Fruit fly (Drosophila melanogaster): Measurements from ENCODE around the gene KrT95D.

KrT95D gene

DNA sequence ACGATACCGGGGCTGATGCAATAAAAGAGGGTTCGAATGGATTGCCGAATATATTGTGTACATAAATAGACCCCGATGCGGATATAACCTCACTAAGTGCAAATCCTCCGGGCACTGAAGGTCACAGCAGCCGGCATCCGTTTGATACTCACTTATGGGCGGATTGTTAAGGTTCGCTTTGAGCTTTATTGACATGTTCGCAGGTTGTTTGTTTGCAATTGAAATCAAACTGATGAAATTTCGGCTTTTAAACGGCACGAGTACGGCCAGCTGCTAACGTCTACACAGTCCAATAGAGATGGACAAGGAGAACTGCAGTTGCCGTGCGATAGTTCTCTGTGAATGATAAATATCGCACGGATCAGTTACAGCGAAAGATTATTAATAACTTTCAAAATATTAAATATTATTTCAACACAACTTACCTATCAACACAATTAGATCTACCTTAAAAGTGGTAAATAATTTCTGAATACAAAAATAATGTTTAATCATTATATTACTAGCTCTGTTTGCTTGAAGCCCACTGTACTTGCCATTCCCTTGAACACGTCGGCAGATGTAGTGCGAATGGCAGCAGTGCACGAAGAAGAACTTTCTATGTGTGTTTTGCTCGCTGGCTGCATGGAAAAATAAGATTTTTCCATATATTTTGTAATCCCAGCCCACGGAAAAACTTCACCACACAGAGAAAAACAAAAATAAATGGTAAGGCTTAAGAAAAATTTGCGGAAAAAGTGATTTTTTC is 73.4 kb downstream of the KrT95D start, which contains the start of the genes GluProRS and AP-1sigma (continued):
- TF ChIP-seq NFAT (GFP tag; IDR thresholded peaks at IDR 0.05) (peak; percentile 95), Nf-YA (GFP tag; IDR thresholded peaks at IDR 0.05) (peak; percentile 85), CrebB (tag; optimal IDR thresholded peaks at IDR 0.05) (peak; percentile 67), CG2116 (GFP tag; optimal IDR thresholded peaks at IDR 0.05) (peak; percentile 70), CG6272 (GFP tag; IDR thresholded peaks at IDR 0.05) (peak; percentile 95), vvl (GFP tag; IDR thresholded peaks at IDR 0.05) (peak; percentile 98), Antp (GFP tag; optimal IDR thresholded peaks at IDR 0.05) (peak; percentile 74), ro (GFP tag; IDR thresholded peaks at IDR 0.05) (peak; percentile 79), jigr1 (GFP tag; IDR thresholded peaks at IDR 0.05) (peak; percentile 89), CG30403 (GFP tag; optimal IDR thresholded peaks at IDR 0.05) (peak; percentile 97), CG16779 (GFP tag; IDR thresholded peaks at IDR 0.05) (peak; percentile 83), Dfd (GFP tag; optimal IDR thresholded peaks at IDR 0.05) (no peak), ab (GFP tag; optimal IDR thresholded peaks at IDR 0.05) (peak; percentile 55), CG17829 (tag; optimal IDR thresholded peaks at IDR 0.05) (peak; percentile 89), CG14667 (GFP tag; IDR thresholded peaks at IDR 0.05) (peak; percentile 97), CG34224 (GFP tag; IDR thresholded peaks at IDR 0.05; ENCODE audit: partially characterized antibody) (peak; percentile 95), ham (GFP tag; IDR thresholded peaks at IDR 0.05) (peak; percentile 82; the same call in 1 of the 2 replicates), CG4404 (GFP tag; IDR thresholded peaks at IDR 0.05) (peak; percentile 96), Hand (GFP tag; optimal IDR thresholded peaks at IDR 0.05) (peak; percentile 58), CG3838 (GFP tag; optimal IDR thresholded peaks at IDR 0.05) (peak; percentile 77), fd96Cb (tag; optimal IDR thresholded peaks at IDR 0.05) (peak; percentile 91), amos (GFP tag; IDR thresholded peaks at IDR 0.05; ENCODE audit: partially characterized antibody) (peak; percentile 92), D (optimal IDR thresholded peaks at IDR 0.05) (no peak), D (GFP tag; optimal IDR thresholded peaks at IDR 0.05) (peak; percentile 75), odd (GFP tag; optimal IDR thresholded peaks at IDR 0.05) (peak; percentile 63), inv (GFP tag; IDR thresholded peaks at IDR 0.05; ENCODE audit: partially characterized antibody) (peak; percentile 91), CG7372 (GFP tag; IDR thresholded peaks at IDR 0.05) (peak; percentile 94), CTCF (GFP tag; optimal IDR thresholded peaks at IDR 0.05) (no peak), CG6175 (GFP tag; IDR thresholded peaks at IDR 0.05) (peak; percentile 94), HLH4C (GFP tag; IDR thresholded peaks at IDR 0.05; ENCODE audit: partially characterized antibody) (peak; percentile 90), Atf3 (GFP tag; optimal IDR thresholded peaks at IDR 0.05) (peak; percentile 78), CG4328 (GFP tag; optimal IDR thresholded peaks at IDR 0.05) (peak; percentile 85), H2.0 (GFP tag; IDR thresholded peaks at IDR 0.05) (peak; percentile 97), CG18619 (GFP tag; optimal IDR thresholded peaks at IDR 0.05) (peak; percentile 83), CG10209 (GFP tag; optimal IDR thresholded peaks at IDR 0.05) (peak; percentile 84), CG18476 (GFP tag; optimal IDR thresholded peaks at IDR 0.05) (peak; percentile 91), gem (tag; optimal IDR thresholded peaks at IDR 0.05) (peak; percentile 95), CG2712 (tag; optimal IDR thresholded peaks at IDR 0.05) (peak; percentile 92), Hmr (GFP tag; optimal IDR thresholded peaks at IDR 0.05) (peak; percentile 86), Kr (GFP tag; optimal IDR thresholded peaks at IDR 0.05) (no peak), cwo (GFP tag; optimal IDR thresholded peaks at IDR 0.05) (peak; percentile 80), dpn (GFP tag; optimal IDR thresholded peaks at IDR 0.05) (peak; percentile 89 to 94), Ssrp (tag; optimal IDR thresholded peaks at IDR 0.05) (peak; percentile 87), bbx (GFP tag; IDR thresholded peaks at IDR 0.05; ENCODE audit: partially characterized antibody) (peak; percentile 85), CG11085 (GFP tag; IDR thresholded peaks at IDR 0.05) (peak; percentile 95), CG18011 (GFP tag; optimal IDR thresholded peaks at IDR 0.05) (peak; percentile 67), CG8281 (tag; optimal IDR thresholded peaks at IDR 0.05) (peak; percentile 52), dm (GFP tag; optimal IDR thresholded peaks at IDR 0.05) (peak; percentile 79), Blimp-1 (GFP tag; optimal IDR thresholded peaks at IDR 0.05) (peak; percentile 86), CG1832 (GFP tag; optimal IDR thresholded peaks at IDR 0.05) (no peak)

All from whole organism, embryonic.